Worm (Caenorhabditis elegans): Measurements from ENCODE around the gene syf-2.
A peak's percentile ranks its signal among the peaks of the same experiment; 100 is the strongest.

Gene syf-2

ce11 chrIII:7155631-7156030 lies 6.3 kb downstream of the syf-2 start (continued):
- TF ChIP-seq tra-1 (GFP tag; IDR thresholded peaks at IDR 0.05) = peak; percentile 63
- TF ChIP-seq dmd-8 (GFP tag; IDR thresholded peaks at IDR 0.05) = no peak
- TF ChIP-seq ceh-32 (tag; optimal IDR thresholded peaks at IDR 0.05; ENCODE audit: poor library complexity) = peak; percentile 43
- TF ChIP-seq mep-1 (tag; optimal IDR thresholded peaks at IDR 0.05) = peak; percentile 94
- peak; percentile 85 for TF ChIP-seq gei-8 (GFP tag; optimal IDR thresholded peaks at IDR 0.05)
- no peak for TF ChIP-seq ZK546.5 (tag; optimal IDR thresholded peaks at IDR 0.05)
- no peak for TF ChIP-seq zip-11 (GFP tag; IDR thresholded peaks at IDR 0.05)
- TF ChIP-seq F44E2.7 (GFP tag; IDR thresholded peaks at IDR 0.05) = no peak
- TF ChIP-seq nhr-102 (tag; optimal IDR thresholded peaks at IDR 0.05) = peak; percentile 82
- TF ChIP-seq set-16 (GFP tag; IDR thresholded peaks at IDR 0.05) = peak; percentile 67
- no peak for TF ChIP-seq attf-4 (tag; optimal IDR thresholded peaks at IDR 0.05)
- TF ChIP-seq lin-1 (GFP tag; IDR thresholded peaks at IDR 0.05) = peak; percentile 95
- TF ChIP-seq daf-16 (GFP tag; optimal IDR thresholded peaks at IDR 0.05) = peak; percentile 52 to 75
- TF ChIP-seq daf-16 (tag; optimal IDR thresholded peaks at IDR 0.05) = peak; percentile 82
- TF ChIP-seq spr-3 (GFP tag; optimal IDR thresholded peaks at IDR 0.05) = peak; percentile 20
- peak; percentile 83 for TF ChIP-seq saeg-2 (GFP tag; IDR thresholded peaks at IDR 0.05)
- no peak for TF ChIP-seq zag-1 (tag; optimal IDR thresholded peaks at IDR 0.05)
- TF ChIP-seq jun-1 (tag; optimal IDR thresholded peaks at IDR 0.05) = peak; percentile 82
- peak; percentile 82 for TF ChIP-seq php-3 (GFP tag; IDR thresholded peaks at IDR 0.05)
- TF ChIP-seq hlh-11 (tag; optimal IDR thresholded peaks at IDR 0.05) = peak; percentile 97
- no peak for TF ChIP-seq F49E8.2 (tag; optimal IDR thresholded peaks at IDR 0.05; ENCODE audit: borderline replicate concordance)
- peak; percentile 70; the same call in 1 of the 2 replicates for TF ChIP-seq nhr-42 (GFP tag; IDR thresholded peaks at IDR 0.05)
- TF ChIP-seq mdt-29 (GFP tag; IDR thresholded peaks at IDR 0.05) = peak; percentile 77
- TF ChIP-seq rbr-2 (tag; optimal IDR thresholded peaks at IDR 0.05) = peak; percentile 92
- TF ChIP-seq nhr-11 (tag; optimal IDR thresholded peaks at IDR 0.05) = peak; percentile 81
- peak; percentile 78 for TF ChIP-seq pha-4 (GFP tag; IDR thresholded peaks at IDR 0.05)
- TF ChIP-seq pha-4 (tag; optimal IDR thresholded peaks at IDR 0.05) = peak; percentile 96
- no peak for TF ChIP-seq aly-2 (tag; optimal IDR thresholded peaks at IDR 0.05)
- peak; percentile 77 for TF ChIP-seq spr-1 (tag; optimal IDR thresholded peaks at IDR 0.05)
- TF ChIP-seq zip-2 (tag; optimal IDR thresholded peaks at IDR 0.05) = peak; percentile 59
- TF ChIP-seq dmd-6 (GFP tag; IDR thresholded peaks at IDR 0.05) = peak; percentile 90
- peak; percentile 39 for TF ChIP-seq pqm-1 (tag; optimal IDR thresholded peaks at IDR 0.05)
- TF ChIP-seq unc-62 (GFP tag; optimal IDR thresholded peaks at IDR 0.05 in 1 of 2) = peak in 1 of 2 experiments; percentile 96
- no peak for TF ChIP-seq unc-62 (tag; optimal IDR thresholded peaks at IDR 0.05)
- peak; percentile 85 for TF ChIP-seq mes-2 (tag; optimal IDR thresholded peaks at IDR 0.05; ENCODE audit: poor library complexity, severe bottlenecking)
- TF ChIP-seq fos-1 (tag; optimal IDR thresholded peaks at IDR 0.05) = peak; percentile 57
- TF ChIP-seq snpc-4 (tag; optimal IDR thresholded peaks at IDR 0.05) = no peak
- TF ChIP-seq F37D6.2 (tag; optimal IDR thresholded peaks at IDR 0.05) = peak; percentile 80
- peak; percentile 27 for TF ChIP-seq ceh-28 (tag; optimal IDR thresholded peaks at IDR 0.05)
- TF ChIP-seq duxl-1 (tag; optimal IDR thresholded peaks at IDR 0.05; ENCODE audit: poor library complexity) = peak; percentile 63
- TF ChIP-seq lim-7 (GFP tag; IDR thresholded peaks at IDR 0.05) = no peak
- TF ChIP-seq dpl-1 (GFP tag; optimal IDR thresholded peaks at IDR 0.05) = peak; percentile 74
- TF ChIP-seq nhr-10 (tag; optimal IDR thresholded peaks at IDR 0.05) = peak; percentile 75
- no peak for TF ChIP-seq cey-2 (tag; optimal IDR thresholded peaks at IDR 0.05; ENCODE audit: borderline replicate concordance, insufficient read depth)
- TF ChIP-seq nhr-28 (tag; optimal IDR thresholded peaks at IDR 0.05) = peak; percentile 92
- TF ChIP-seq lin-38 (GFP tag; IDR thresholded peaks at IDR 0.05) = peak; percentile 69
- TF ChIP-seq snpc-1.2 (GFP tag; IDR thresholded peaks at IDR 0.05) = no peak
- no peak for TF ChIP-seq ZK337.2 (GFP tag; IDR thresholded peaks at IDR 0.05)
- peak; percentile 34 for TF ChIP-seq nhr-77 (tag; optimal IDR thresholded peaks at IDR 0.05)
- peak; percentile 83 for TF ChIP-seq nhr-25 (tag; optimal IDR thresholded peaks at IDR 0.05; ENCODE audit: borderline replicate concordance, insufficient read depth)
- TF ChIP-seq ama-1 (optimal IDR thresholded peaks at IDR 0.05) = peak; percentile 90
- TF ChIP-seq hif-1 (tag; optimal IDR thresholded peaks at IDR 0.05) = peak; percentile 23 to 82

Data from whole organism, L4 larva.